Worm (Caenorhabditis elegans) whole organism, L3 larva: ENCODE data around the gene fpn-1.2.
A peak's percentile ranks its signal among the peaks of the same experiment; 100 is the strongest.

Experiments used
- R02D3.7 ChIP-seq: fragments of 150-350 bp; optimal IDR thresholded peaks from 2 replicates; lab custom pipeline; 2014; ENCODE audit warnings: missing biosample characterization, missing genetic modification characterization
- ZK546.5 ChIP-seq: sonication (generic microtip); optimal IDR thresholded peaks from 2 replicates; lab custom pipeline; 2017; ENCODE audit warnings: missing biosample characterization, missing genetic modification characterization
- aly-2 ChIP-seq: fragments of 150-350 bp; optimal IDR thresholded peaks from 2 replicates; lab custom pipeline; 2014; ENCODE audit warnings: missing biosample characterization, missing genetic modification characterization
- ceh-16 ChIP-seq: sonication (generic microtip); optimal IDR thresholded peaks from 2 replicates; lab custom pipeline; 2017; ENCODE audit warnings: missing biosample characterization, missing genetic modification characterization
- ceh-28 ChIP-seq: fragments of 150-350 bp; optimal IDR thresholded peaks from 2 replicates; lab custom pipeline; 2014; ENCODE audit warnings: missing biosample characterization, missing genetic modification reagents, missing genetic modification characterization
- ceh-82 ChIP-seq: fragments of 150-350 bp; optimal IDR thresholded peaks from 2 replicates; lab custom pipeline; 2014; ENCODE audit warnings: missing biosample characterization, missing genetic modification characterization
- ceh-9 ChIP-seq: sonication (generic microtip); optimal IDR thresholded peaks from 2 replicates; lab custom pipeline; 2018; ENCODE audit warnings: missing biosample characterization, missing genetic modification characterization
- daf-12 ChIP-seq: fragments of 150-350 bp; optimal IDR thresholded peaks from 2 replicates; lab custom pipeline; 2014; ENCODE audit warnings: missing biosample characterization, missing genetic modification reagents, missing genetic modification characterization
- egl-27 ChIP-seq: sonication (generic microtip); optimal IDR thresholded peaks from 4 replicates; lab custom pipeline; 2017; ENCODE audit warnings: missing biosample characterization, missing genetic modification reagents, missing genetic modification characterization
- egl-5 ChIP-seq: fragments of 150-350 bp; optimal IDR thresholded peaks from 2 replicates; lab custom pipeline; 2017; ENCODE audit warnings: missing biosample characterization, missing genetic modification reagents, missing genetic modification characterization, inconsistent platforms
- elt-1 ChIP-seq: fragments of 150-350 bp; optimal IDR thresholded peaks from 2 replicates; lab custom pipeline; 2014; ENCODE audit warnings: missing biosample characterization, missing genetic modification characterization
- elt-2 ChIP-seq: sonication (generic microtip); optimal IDR thresholded peaks from 2 replicates; lab custom pipeline; 2016; ENCODE audit warnings: missing genetic modification reagents, mild to moderate bottlenecking, missing genetic modification characterization, missing compliant biosample characterization
- elt-3 ChIP-seq, 3 experiments: fragments of 150-350 bp in 1 of 3; sonication (generic microtip) in 2 of 3; optimal IDR thresholded peaks; 2 replicates in 2 of 3; 4 replicates in 1 of 3; lab custom pipeline; 2014 to 2017; ENCODE audit warnings: missing biosample characterization in 3 of 3, missing genetic modification characterization in 3 of 3
- eor-1 ChIP-seq, 2 experiments: fragments of 150-350 bp; optimal IDR thresholded peaks; 2 replicates each; lab custom pipeline; 2014 to 2018; ENCODE audit warnings: missing biosample characterization in 2 of 2, missing genetic modification characterization in 2 of 2
- fkh-10 ChIP-seq: sonication (generic microtip); optimal IDR thresholded peaks from 2 replicates; lab custom pipeline; 2017; ENCODE audit warnings: missing biosample characterization, missing genetic modification reagents, missing genetic modification characterization
- fkh-2 ChIP-seq: fragments of 150-350 bp; optimal IDR thresholded peaks from 2 replicates; lab custom pipeline; 2014; ENCODE audit warnings: missing biosample characterization, missing genetic modification reagents, missing genetic modification characterization
- hmg-11 ChIP-seq: sonication (generic microtip); optimal IDR thresholded peaks from 2 replicates; lab custom pipeline; 2016; ENCODE audit warnings: missing genetic modification characterization, missing compliant biosample characterization
- jun-1 ChIP-seq: fragments of 150-350 bp; optimal IDR thresholded peaks from 2 replicates; lab custom pipeline; 2014; ENCODE audit warnings: missing biosample characterization, missing genetic modification reagents, missing genetic modification characterization
- lin-15B ChIP-seq: fragments of 150-350 bp; optimal IDR thresholded peaks from 2 replicates; lab custom pipeline; 2014; ENCODE audit warnings: missing biosample characterization, missing genetic modification characterization
- lin-39 ChIP-seq: fragments of 150-350 bp; optimal IDR thresholded peaks from 2 replicates; lab custom pipeline; 2018; ENCODE audit warnings: missing biosample characterization, missing genetic modification reagents, missing genetic modification characterization
- lsy-12 ChIP-seq: sonication (generic microtip); optimal IDR thresholded peaks from 2 replicates; lab custom pipeline; 2016; ENCODE audit warnings: mild to moderate bottlenecking, missing genetic modification characterization, missing compliant biosample characterization
- mdl-1 ChIP-seq: fragments of 150-350 bp; optimal IDR thresholded peaks from 2 replicates; lab custom pipeline; 2014; ENCODE audit warnings: missing biosample characterization, missing genetic modification characterization
- mml-1 ChIP-seq: fragments of 150-350 bp; sonication (generic microtip); optimal IDR thresholded peaks from 3 replicates; lab custom pipeline; 2014; ENCODE audit warnings: missing biosample characterization, missing genetic modification characterization
- nhr-11 ChIP-seq: fragments of 150-350 bp; optimal IDR thresholded peaks from 2 replicates; lab custom pipeline; 2014; ENCODE audit warnings: missing biosample characterization, missing genetic modification characterization
- nhr-12 ChIP-seq: fragments of 150-350 bp; optimal IDR thresholded peaks from 2 replicates; lab custom pipeline; 2014; ENCODE audit warnings: missing biosample characterization, missing genetic modification characterization
- nhr-23 ChIP-seq: fragments of 150-350 bp; optimal IDR thresholded peaks from 2 replicates; lab custom pipeline; 2014; ENCODE audit warnings: missing biosample characterization, missing genetic modification reagents, missing genetic modification characterization
- nhr-237 ChIP-seq: fragments of 150-350 bp; optimal IDR thresholded peaks from 2 replicates; lab custom pipeline; 2014; ENCODE audit warnings: missing biosample characterization, missing genetic modification characterization
- nhr-25 ChIP-seq: sonication (generic microtip); optimal IDR thresholded peaks from 2 replicates; lab custom pipeline; 2017; ENCODE audit warnings: missing biosample characterization, missing genetic modification characterization
- nhr-28 ChIP-seq: fragments of 150-350 bp; optimal IDR thresholded peaks from 2 replicates; lab custom pipeline; 2014; ENCODE audit warnings: missing biosample characterization, missing genetic modification characterization
- nhr-43 ChIP-seq: sonication (generic microtip); optimal IDR thresholded peaks from 2 replicates; lab custom pipeline; 2016; ENCODE audit warnings: mild to moderate bottlenecking, missing genetic modification characterization, missing compliant biosample characterization; ENCODE audit not compliant: poor library complexity, severe bottlenecking
- nhr-67 ChIP-seq: fragments of 150-350 bp; optimal IDR thresholded peaks from 2 replicates; lab custom pipeline; 2014; ENCODE audit warnings: missing biosample characterization, missing genetic modification characterization
- nhr-76 ChIP-seq: fragments of 150-350 bp; sonication (generic microtip); optimal IDR thresholded peaks from 5 replicates; lab custom pipeline; 2014; ENCODE audit warnings: missing biosample characterization, missing genetic modification characterization
- nhr-77 ChIP-seq: fragments of 150-350 bp; optimal IDR thresholded peaks from 2 replicates; lab custom pipeline; 2014; ENCODE audit warnings: missing biosample characterization, missing genetic modification characterization
- pha-4 ChIP-seq: fragments of 150-350 bp; optimal IDR thresholded peaks from 2 replicates; lab custom pipeline; 2014; ENCODE audit warnings: missing biosample characterization, missing genetic modification reagents, missing genetic modification characterization
- sea-2 ChIP-seq: fragments of 150-350 bp; sonication (generic microtip); optimal IDR thresholded peaks from 4 replicates; lab custom pipeline; 2014; ENCODE audit warnings: missing biosample characterization, missing genetic modification reagents, missing genetic modification characterization
- skn-1 ChIP-seq: fragments of 150-350 bp; optimal IDR thresholded peaks from 2 replicates; lab custom pipeline; 2014; ENCODE audit warnings: missing biosample characterization, missing genetic modification characterization
- tbx-2 ChIP-seq: sonication (generic microtip); optimal IDR thresholded peaks from 2 replicates; lab custom pipeline; 2016; ENCODE audit warnings: mild to moderate bottlenecking, missing genetic modification characterization, missing compliant biosample characterization
- unc-39 ChIP-seq: sonication (generic microtip); optimal IDR thresholded peaks from 4 replicates; lab custom pipeline; 2017; ENCODE audit warnings: missing biosample characterization, missing genetic modification characterization
- unc-62 ChIP-seq: fragments of 150-350 bp; sonication (generic microtip); optimal IDR thresholded peaks from 4 replicates; lab custom pipeline; 2014; ENCODE audit warnings: missing biosample characterization, missing genetic modification reagents, missing genetic modification characterization
- zag-1 ChIP-seq: fragments of 150-350 bp; optimal IDR thresholded peaks from 2 replicates; lab custom pipeline; 2014; ENCODE audit warnings: missing biosample characterization, missing genetic modification characterization
- ztf-11 ChIP-seq: fragments of 150-350 bp; optimal IDR thresholded peaks from 2 replicates; lab custom pipeline; 2014; ENCODE audit warnings: missing biosample characterization, missing genetic modification characterization
- ztf-4 ChIP-seq: fragments of 150-350 bp; optimal IDR thresholded peaks from 2 replicates; lab custom pipeline; 2014; ENCODE audit warnings: missing biosample characterization, missing genetic modification characterization

fpn-1.2 gene

ce11 chrV:1442042-1442441 is 22.5 kb downstream of the fpn-1.2 start, which contains the start of gene cnc-11:
cnc-11 (plus strand) TSS chrV:1442342.
- TF ChIP-seq fkh-2: no peak
- no peak for TF ChIP-seq nhr-237
- no peak for TF ChIP-seq mdl-1 (tag; lab: Kevin White, UChicago)
- TF ChIP-seq nhr-23 (tag; lab: Kevin White, UChicago): no peak
- no peak for TF ChIP-seq ztf-11 (tag; lab: Kevin White, UChicago)
- no peak for TF ChIP-seq nhr-11 (tag; lab: Kevin White, UChicago)
- TF ChIP-seq nhr-28 (tag; lab: Kevin White, UChicago): no peak
- TF ChIP-seq tbx-2: no peak
- no peak for TF ChIP-seq nhr-25 (tag; lab: Kevin White, UChicago)
- TF ChIP-seq ztf-4 (tag; lab: Kevin White, UChicago): no peak
- no peak for TF ChIP-seq egl-27 (tag; lab: Kevin White, UChicago)
- no peak for TF ChIP-seq ceh-28
- TF ChIP-seq daf-12: no peak
- no peak for TF ChIP-seq fkh-10 (GFP tag; lab: Kevin White, UChicago)
- TF ChIP-seq aly-2 (tag; lab: Kevin White, UChicago): no peak
- TF ChIP-seq ceh-16 (tag; lab: Kevin White, UChicago): no peak
- no peak for TF ChIP-seq zag-1 (tag; lab: Kevin White, UChicago)
- TF ChIP-seq unc-62 (GFP tag; lab: Kevin White, UChicago): no peak
- no peak for TF ChIP-seq ceh-9 (tag; lab: Kevin White, UChicago)

DNA sequence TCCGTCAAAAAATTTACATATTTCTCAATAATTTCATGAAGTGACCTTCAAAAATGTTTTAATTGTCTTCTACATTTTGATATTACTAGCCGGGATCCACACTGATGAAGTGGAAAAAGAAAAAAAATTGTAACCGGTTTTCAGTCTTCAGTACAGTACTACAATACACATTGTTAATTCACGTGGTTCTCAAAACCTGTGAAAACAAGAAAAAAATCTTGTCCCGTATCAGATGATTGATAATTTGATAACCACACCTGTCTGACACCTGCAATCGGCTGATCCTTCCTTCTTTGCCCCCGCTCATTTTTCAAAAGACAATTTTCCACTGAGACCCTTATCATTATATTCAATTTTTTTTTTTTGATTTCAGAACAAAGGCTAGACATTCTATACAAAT is 25.7 kb downstream of the fpn-1.2 start, which contains the start of gene R09B5.11:
R09B5.11 (plus strand) TSS at position 374 of the 400 bp plus-strand sequence.
- TF ChIP-seq ceh-82 (tag; lab: Kevin White, UChicago) (no peak), ceh-16 (tag; lab: Kevin White, UChicago) (no peak), elt-2 (tag; lab: Kevin White, UChicago) (no peak), nhr-25 (tag; lab: Kevin White, UChicago) (no peak), nhr-23 (tag; lab: Kevin White, UChicago) (peak; percentile 12), jun-1 (tag; lab: Kevin White, UChicago) (no peak), ceh-28 (no peak), ceh-9 (tag; lab: Kevin White, UChicago) (no peak), nhr-237 (no peak), eor-1 (tag; optimal IDR thresholded peaks at IDR 0.05; lab: Kevin White, UChicago) (no peak), nhr-43 (peak; percentile 62), lin-15B (no peak)
- TF ChIP-seq, all 47 proteins: peak for 2

- TF ChIP-seq nhr-23 (tag; lab: Kevin White, UChicago) (peak; percentile 40), egl-5 (no peak)
Observed at ce11 chrV:1438205-1438604, 26.3 kb downstream of the fpn-1.2 start.

ce11 chrV:1435106-1435505 is 29.4 kb downstream of the fpn-1.2 start:
- TF ChIP-seq eor-1 (tag; optimal IDR thresholded peaks at IDR 0.05; lab: Kevin White, UChicago): no peak
- TF ChIP-seq egl-5: no peak
- TF ChIP-seq fkh-2: no peak
- TF ChIP-seq unc-39 (tag; lab: Kevin White, UChicago): no peak
- TF ChIP-seq lin-39 (tag; lab: Kevin White, UChicago): no peak
- no peak for TF ChIP-seq elt-3 (tag; optimal IDR thresholded peaks at IDR 0.05; lab: Kevin White, UChicago)
- TF ChIP-seq mml-1 (tag; lab: Kevin White, UChicago): no peak
- TF ChIP-seq elt-1 (tag; lab: Kevin White, UChicago): no peak
- TF ChIP-seq elt-2 (tag; lab: Kevin White, UChicago): no peak
- TF ChIP-seq nhr-67 (tag; lab: Kevin White, UChicago): no peak
- TF ChIP-seq skn-1 (tag; lab: Kevin White, UChicago): no peak
- no peak for TF ChIP-seq nhr-23 (tag; lab: Kevin White, UChicago)
- no peak for TF ChIP-seq ZK546.5 (tag; lab: Kevin White, UChicago)
- TF ChIP-seq nhr-77: no peak
- TF ChIP-seq hmg-11: no peak
- TF ChIP-seq daf-12: no peak
- no peak for TF ChIP-seq ceh-28

- no peak for TF ChIP-seq ceh-28
- no peak for TF ChIP-seq sea-2
- no peak for TF ChIP-seq elt-2 (tag; lab: Kevin White, UChicago)
- TF ChIP-seq unc-62 (GFP tag; lab: Kevin White, UChicago): no peak
- no peak for TF ChIP-seq nhr-77
- no peak for TF ChIP-seq ceh-9 (tag; lab: Kevin White, UChicago)
- no peak for TF ChIP-seq fkh-10 (GFP tag; lab: Kevin White, UChicago)
- TF ChIP-seq daf-12: no peak
- TF ChIP-seq jun-1 (tag; lab: Kevin White, UChicago): no peak
- TF ChIP-seq nhr-237: no peak
- TF ChIP-seq lsy-12 (tag; lab: Kevin White, UChicago): no peak
- TF ChIP-seq pha-4 (tag; lab: Kevin White, UChicago): no peak
- TF ChIP-seq hmg-11: no peak
- no peak for TF ChIP-seq nhr-25 (tag; lab: Kevin White, UChicago)
- TF ChIP-seq nhr-76 (tag; lab: Kevin White, UChicago): no peak
- TF ChIP-seq mml-1 (tag; lab: Kevin White, UChicago): no peak
- no peak for TF ChIP-seq nhr-12
- TF ChIP-seq nhr-67 (tag; lab: Kevin White, UChicago): no peak
- no peak for TF ChIP-seq R02D3.7
- no peak for TF ChIP-seq aly-2 (tag; lab: Kevin White, UChicago)
Observed at ce11 chrV:1434398-1434797, 30.1 kb downstream of the fpn-1.2 start.
